Fruit fly (Drosophila melanogaster) whole organism, embryonic: ENCODE data around the gene CG15602.
A peak's percentile ranks its signal among the peaks of the same experiment; 100 is the strongest.

ENCODE experiments used
- Antp ChIP-seq: fragments of 200-800 bp; sonication (Bioruptor generic); optimal IDR thresholded peaks from 3 replicates; lab custom pipeline; 2016; ENCODE audit warnings: missing biosample characterization, missing genetic modification characterization
- BtbVII ChIP-seq: fragments of 200-800 bp; sonication (Bioruptor generic); optimal IDR thresholded peaks from 3 replicates; lab custom pipeline; 2017; ENCODE audit warnings: missing biosample characterization, mild to moderate bottlenecking, missing genetic modification characterization
- CG11247 ChIP-seq: fragments of 200-800 bp; sonication (Bioruptor generic); IDR thresholded peaks from 2 replicates; pipeline ENCODE4 v1.3.6; 2022; ENCODE audit warnings: missing biosample characterization, missing genetic modification characterization
- CG11504 ChIP-seq: fragments of 200-800 bp; sonication (Bioruptor generic); optimal IDR thresholded peaks from 3 replicates; lab custom pipeline; 2019; ENCODE audit warnings: missing biosample characterization, mild to moderate bottlenecking, missing genetic modification characterization, moderate library complexity
- CG13123 ChIP-seq: fragments of 200-800 bp; sonication (Bioruptor generic); optimal IDR thresholded peaks from 2 replicates; lab custom pipeline; 2016; ENCODE audit warnings: missing biosample characterization, missing genetic modification characterization
- CG13894 ChIP-seq: fragments of 200-800 bp; sonication (Bioruptor generic); optimal IDR thresholded peaks from 3 replicates; lab custom pipeline; 2018; ENCODE audit warnings: missing biosample characterization, mild to moderate bottlenecking, missing genetic modification characterization, moderate library complexity
- CG15514 ChIP-seq: fragments of 200-800 bp; sonication (Bioruptor generic); optimal IDR thresholded peaks from 3 replicates; lab custom pipeline; 2017; ENCODE audit warnings: missing biosample characterization, missing genetic modification characterization, mild to moderate bottlenecking, moderate library complexity, missing genetic modification reagents
- CG16813 ChIP-seq: fragments of 200-800 bp; sonication (Bioruptor generic); IDR thresholded peaks from 3 replicates; pipeline ENCODE4 v1.3.6; 2022; ENCODE audit warnings: missing biosample characterization, missing genetic modification characterization; ENCODE audit not compliant: partially characterized antibody
- CG17186 ChIP-seq: fragments of 200-800 bp; sonication (Bioruptor generic); optimal IDR thresholded peaks from 3 replicates; lab custom pipeline; 2017; ENCODE audit warnings: missing biosample characterization, missing genetic modification reagents, missing genetic modification characterization
- CG17328 ChIP-seq: fragments of 200-800 bp; sonication (Bioruptor generic); IDR thresholded peaks from 2 replicates; pipeline ENCODE4 v1.3.6; 2022; ENCODE audit warnings: missing biosample characterization, missing genetic modification characterization
- CG17385 ChIP-seq: fragments of 200-800 bp; sonication (Bioruptor generic); optimal IDR thresholded peaks from 3 replicates; lab custom pipeline; 2018; ENCODE audit warnings: missing biosample characterization, mild to moderate bottlenecking, missing genetic modification characterization
- CG3065 ChIP-seq: fragments of 200-800 bp; sonication (Bioruptor generic); optimal IDR thresholded peaks from 2 replicates; lab custom pipeline; 2016; ENCODE audit warnings: missing biosample characterization, missing genetic modification characterization
- CG31365 ChIP-seq: fragments of 200-800 bp; sonication (Bioruptor generic); optimal IDR thresholded peaks from 2 replicates; lab custom pipeline; 2018; ENCODE audit warnings: missing biosample characterization, mild to moderate bottlenecking, missing genetic modification characterization
- CG3281 ChIP-seq: fragments of 200-800 bp; sonication (Bioruptor generic); optimal IDR thresholded peaks from 3 replicates; lab custom pipeline; 2017; ENCODE audit warnings: missing biosample characterization, mild to moderate bottlenecking, missing genetic modification characterization
- CG3407 ChIP-seq: fragments of 200-800 bp; sonication (Bioruptor generic); optimal IDR thresholded peaks from 2 replicates; lab custom pipeline; 2018; ENCODE audit warnings: missing biosample characterization, mild to moderate bottlenecking, missing genetic modification characterization
- CG3995 ChIP-seq: fragments of 200-800 bp; sonication (Bioruptor generic); optimal IDR thresholded peaks from 3 replicates; lab custom pipeline; 2016; ENCODE audit warnings: missing biosample characterization, missing genetic modification characterization
- CG42726 ChIP-seq: fragments of 200-800 bp; sonication (Bioruptor generic); IDR thresholded peaks from 2 replicates; pipeline ENCODE4 v1.3.6; 2022; ENCODE audit warnings: missing biosample characterization, missing genetic modification characterization; ENCODE audit not compliant: partially characterized antibody
- CG6254 ChIP-seq: fragments of 200-800 bp; sonication (Bioruptor generic); optimal IDR thresholded peaks from 3 replicates; lab custom pipeline; 2017; ENCODE audit warnings: mild to moderate bottlenecking, missing biosample characterization, missing genetic modification reagents, missing genetic modification characterization
- CG6854 ChIP-seq: fragments of 200-800 bp; sonication (Bioruptor generic); optimal IDR thresholded peaks from 3 replicates; lab custom pipeline; 2017; ENCODE audit warnings: missing biosample characterization, mild to moderate bottlenecking, missing genetic modification characterization
- CrebB ChIP-seq: fragments of 200-800 bp; sonication (Bioruptor generic); optimal IDR thresholded peaks from 3 replicates; lab custom pipeline; 2018; ENCODE audit warnings: missing biosample characterization, mild to moderate bottlenecking, missing genetic modification characterization
- Dfd ChIP-seq, 2 experiments: fragments of >200 bp; optimal IDR thresholded peaks; 2 replicates each; lab custom pipeline; 2017; ENCODE audit warnings: missing biosample characterization in 2 of 2, missing genetic modification characterization in 2 of 2
- Dip2 ChIP-seq: fragments of 200-800 bp; sonication (Bioruptor generic); IDR thresholded peaks from 2 replicates; pipeline ENCODE4 v1.3.6; 2022; ENCODE audit warnings: missing biosample characterization, missing genetic modification characterization
- Elba2 ChIP-seq: fragments of 200-800 bp; sonication (Bioruptor generic); optimal IDR thresholded peaks from 3 replicates; lab custom pipeline; 2016; ENCODE audit warnings: missing biosample characterization, missing genetic modification characterization
- Fer2 ChIP-seq: fragments of 200-800 bp; sonication (Bioruptor generic); optimal IDR thresholded peaks from 2 replicates; lab custom pipeline; 2018; ENCODE audit warnings: missing biosample characterization, mild to moderate bottlenecking, missing genetic modification characterization, moderate library complexity
- HLH3B ChIP-seq: fragments of 200-800 bp; sonication (Bioruptor generic); IDR thresholded peaks from 2 replicates; pipeline ENCODE4 v1.3.6; 2022; ENCODE audit warnings: missing biosample characterization, missing genetic modification characterization
- HmgD ChIP-seq: fragments of 200-800 bp; sonication (Bioruptor generic); optimal IDR thresholded peaks from 3 replicates; lab custom pipeline; 2016; ENCODE audit warnings: missing biosample characterization, missing genetic modification characterization
- Lhr ChIP-seq: fragments of 200-800 bp; sonication (Bioruptor generic); optimal IDR thresholded peaks from 3 replicates; lab custom pipeline; 2017; ENCODE audit warnings: mild to moderate bottlenecking, missing biosample characterization, missing genetic modification reagents, missing genetic modification characterization
- MTF-1 ChIP-seq: fragments of 200-800 bp; sonication (Bioruptor generic); optimal IDR thresholded peaks from 2 replicates; lab custom pipeline; 2018; ENCODE audit warnings: missing biosample characterization, mild to moderate bottlenecking, missing genetic modification characterization, borderline replicate concordance
- Mes4 ChIP-seq: fragments of 200-800 bp; sonication (Bioruptor generic); optimal IDR thresholded peaks from 2 replicates; lab custom pipeline; 2016; ENCODE audit warnings: missing biosample characterization, missing genetic modification characterization
- Nf-YA ChIP-seq: fragments of 200-800 bp; sonication (Bioruptor generic); IDR thresholded peaks from 2 replicates; pipeline ENCODE4 v1.3.6; 2022; ENCODE audit warnings: missing biosample characterization, missing genetic modification characterization
- TFAM ChIP-seq: fragments of 200-800 bp; sonication (Bioruptor generic); optimal IDR thresholded peaks from 2 replicates; lab custom pipeline; 2017; ENCODE audit warnings: missing biosample characterization, missing genetic modification characterization, inconsistent platforms
- ash1 ChIP-seq: fragments of 200-800 bp; sonication (Bioruptor generic); optimal IDR thresholded peaks from 2 replicates; lab custom pipeline; 2018; ENCODE audit warnings: missing biosample characterization, mild to moderate bottlenecking, missing genetic modification characterization
- bcd ChIP-seq: fragments of 200-800 bp; sonication (Bioruptor generic); optimal IDR thresholded peaks from 2 replicates; lab custom pipeline; 2017; ENCODE audit warnings: missing biosample characterization, mild to moderate bottlenecking, missing genetic modification characterization
- btn ChIP-seq: fragments of 200-800 bp; sonication (Bioruptor generic); optimal IDR thresholded peaks from 2 replicates; lab custom pipeline; 2016; ENCODE audit warnings: missing biosample characterization, missing genetic modification characterization
- cato ChIP-seq: fragments of 200-800 bp; sonication (Bioruptor generic); optimal IDR thresholded peaks from 2 replicates; lab custom pipeline; 2016; ENCODE audit warnings: missing biosample characterization, missing genetic modification characterization, borderline replicate concordance
- chif ChIP-seq, 2 experiments: fragments of 200-800 bp; sonication (Bioruptor generic); optimal IDR thresholded peaks; 3 replicates each; lab custom pipeline; 2016; ENCODE audit warnings: missing biosample characterization in 2 of 2, missing genetic modification characterization in 2 of 2
- chinmo ChIP-seq: fragments of 200-800 bp; sonication (Bioruptor generic); IDR thresholded peaks from 4 replicates; pipeline ENCODE4 v1.3.6; 2022; ENCODE audit warnings: missing biosample characterization, missing genetic modification characterization; ENCODE audit not compliant: partially characterized antibody
- crol ChIP-seq: fragments of 200-800 bp; sonication (Bioruptor generic); IDR thresholded peaks from 2 replicates; pipeline ENCODE4 v1.3.6; 2022; ENCODE audit warnings: missing biosample characterization, missing genetic modification characterization
- da ChIP-seq: fragments of 200-800 bp; sonication (Bioruptor generic); optimal IDR thresholded peaks from 2 replicates; lab custom pipeline; 2016; ENCODE audit warnings: missing biosample characterization, missing genetic modification characterization
- dm ChIP-seq: fragments of 200-800 bp; sonication (Bioruptor generic); optimal IDR thresholded peaks from 3 replicates; lab custom pipeline; 2016; ENCODE audit warnings: missing biosample characterization, missing genetic modification characterization
- fd96Cb ChIP-seq: fragments of 200-800 bp; sonication (Bioruptor generic); optimal IDR thresholded peaks from 2 replicates; lab custom pipeline; 2018; ENCODE audit warnings: missing biosample characterization, mild to moderate bottlenecking, missing genetic modification characterization, moderate library complexity
- gsb ChIP-seq: fragments of 200-800 bp; sonication (Bioruptor generic); IDR thresholded peaks from 2 replicates; pipeline ENCODE4 v1.3.6; 2022; ENCODE audit warnings: missing biosample characterization, missing genetic modification characterization
- jigr1 ChIP-seq: fragments of 200-800 bp; sonication (Bioruptor generic); IDR thresholded peaks from 3 replicates; pipeline ENCODE4 v1.3.6; 2022; ENCODE audit warnings: missing biosample characterization, missing genetic modification characterization
- lbe ChIP-seq: fragments of 200-800 bp; sonication (Bioruptor generic); optimal IDR thresholded peaks from 2 replicates; lab custom pipeline; 2016; ENCODE audit warnings: missing biosample characterization, mild to moderate bottlenecking, missing genetic modification characterization
- mirr ChIP-seq: fragments of 200-800 bp; sonication (Bioruptor generic); optimal IDR thresholded peaks from 3 replicates; lab custom pipeline; 2018; ENCODE audit warnings: missing biosample characterization, mild to moderate bottlenecking, missing genetic modification characterization
- nom ChIP-seq: fragments of 200-800 bp; sonication (Bioruptor generic); optimal IDR thresholded peaks from 2 replicates; lab custom pipeline; 2017; ENCODE audit warnings: missing biosample characterization, missing genetic modification characterization, mild to moderate bottlenecking, moderate library complexity, missing genetic modification reagents
- pfk ChIP-seq: fragments of 200-800 bp; sonication (Bioruptor generic); optimal IDR thresholded peaks from 2 replicates; lab custom pipeline; 2018; ENCODE audit warnings: missing biosample characterization, mild to moderate bottlenecking, missing genetic modification characterization, moderate library complexity
- pros ChIP-seq: fragments of 200-800 bp; sonication (Bioruptor generic); optimal IDR thresholded peaks from 3 replicates; lab custom pipeline; 2019; ENCODE audit warnings: missing biosample characterization, mild to moderate bottlenecking, missing genetic modification characterization, moderate library complexity
- sd ChIP-seq: fragments of 200-800 bp; sonication (Bioruptor generic); optimal IDR thresholded peaks from 3 replicates; lab custom pipeline; 2018; ENCODE audit warnings: missing biosample characterization, mild to moderate bottlenecking, missing genetic modification characterization, moderate library complexity
- tll ChIP-seq, 2 experiments: fragments of 200-800 bp in 1 of 2; fragments of >200 bp in 1 of 2; sonication (Bioruptor generic) in 1 of 2; optimal IDR thresholded peaks; 2 replicates each; lab custom pipeline; 2017 to 2019; ENCODE audit warnings: missing biosample characterization in 2 of 2, missing genetic modification characterization in 2 of 2, mild to moderate bottlenecking in 1 of 2, moderate library complexity in 1 of 2

Gene CG15602

DNA sequence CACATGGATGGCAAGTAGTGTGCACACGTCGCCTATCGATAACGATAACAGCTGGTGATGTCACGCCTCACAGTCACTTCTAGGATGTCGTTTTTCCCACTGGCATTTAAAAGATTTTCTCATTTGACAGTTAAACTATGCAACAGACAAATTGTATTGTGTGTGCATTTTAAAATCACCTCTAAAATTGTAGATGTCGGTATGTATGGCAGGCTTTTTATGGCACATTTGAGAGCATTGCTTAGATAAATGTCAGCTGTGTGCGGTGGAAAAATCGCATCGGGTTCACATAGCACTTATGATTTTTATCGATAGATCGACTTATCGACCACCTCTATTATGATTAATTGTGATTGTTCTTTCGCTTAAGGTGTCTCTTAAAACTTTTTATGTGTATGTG, 44.9 kb downstream of the CG15602 start, which contains the start of the genes ArgRS and CG8578 (continued):
- TF ChIP-seq HLH3B (GFP tag; lab: Robert Waterston, UW) (no peak), CG6254 (GFP tag; lab: Kevin White, UChicago) (no peak), Elba2 (no peak), Mes4 (GFP tag; lab: Kevin White, UChicago) (peak; percentile 3), cato (GFP tag; lab: Kevin White, UChicago) (no peak), Dip2 (GFP tag; lab: Robert Waterston, UW) (no peak), gsb (GFP tag; lab: Robert Waterston, UW) (no peak), chif (GFP tag; optimal IDR thresholded peaks at IDR 0.05; lab: Kevin White, UChicago) (peak in 1 of 2 experiments; percentile 26), CG6854 (no peak), Nf-YA (GFP tag; lab: Robert Waterston, UW) (no peak), CG3407 (GFP tag; lab: Kevin White, UChicago) (no peak), nom (no peak), ash1 (GFP tag; lab: Kevin White, UChicago) (no peak), tll (GFP tag; optimal IDR thresholded peaks at IDR 0.05; lab: Kevin White, UChicago) (peak; percentile 72 to 94), CG17385 (GFP tag; lab: Kevin White, UChicago) (peak; percentile 22), CrebB (tag; lab: Kevin White, UChicago) (no peak), mirr (no peak), lbe (GFP tag; lab: Kevin White, UChicago) (no peak), Dfd (GFP tag; optimal IDR thresholded peaks at IDR 0.05; lab: Kevin White, UChicago) (no peak), MTF-1 (GFP tag; lab: Kevin White, UChicago) (no peak), Antp (GFP tag; lab: Kevin White, UChicago) (peak; percentile 93), pros (GFP tag; lab: Kevin White, UChicago) (no peak), dm (GFP tag; lab: Kevin White, UChicago) (peak; percentile 83), CG16813 (GFP tag; lab: Robert Waterston, UW) (peak; percentile 87), Fer2 (tag; lab: Kevin White, UChicago) (no peak), CG13123 (GFP tag; lab: Kevin White, UChicago) (no peak), CG13894 (tag; lab: Kevin White, UChicago) (no peak), CG17328 (GFP tag; lab: Robert Waterston, UW) (peak; percentile 27; the same call in 1 of the 2 replicates), sd (tag; lab: Kevin White, UChicago) (no peak), CG42726 (GFP tag; lab: Robert Waterston, UW) (no peak), pfk (GFP tag; lab: Kevin White, UChicago) (no peak), jigr1 (GFP tag; lab: Robert Waterston, UW) (no peak; the same call in 2 of the 3 replicates), Lhr (peak; percentile 30), TFAM (GFP tag; lab: Kevin White, UChicago) (no peak), CG15514 (GFP tag; lab: Kevin White, UChicago) (no peak), CG31365 (tag; lab: Kevin White, UChicago) (no peak), crol (GFP tag; lab: Robert Waterston, UW) (no peak), CG3281 (GFP tag; lab: Kevin White, UChicago) (no peak), CG3065 (no peak), fd96Cb (tag; lab: Kevin White, UChicago) (peak; percentile 12), CG17186 (GFP tag; lab: Kevin White, UChicago) (peak; percentile 66), da (GFP tag; lab: Kevin White, UChicago) (no peak), CG3995 (GFP tag; lab: Kevin White, UChicago) (peak; percentile 94), chinmo (GFP tag; lab: Robert Waterston, UW) (peak; percentile 72; the same call in 2 of the 4 replicates), btn (no peak), bcd (no peak), BtbVII (GFP tag; lab: Kevin White, UChicago) (no peak), CG11247 (GFP tag; lab: Robert Waterston, UW) (no peak), CG11504 (tag; lab: Kevin White, UChicago) (no peak), HmgD (peak; percentile 29)
